Worm (Caenorhabditis elegans) whole organism, L1 larva: ENCODE results near the gene C34C6.10.
A peak's percentile ranks its signal among the peaks of the same experiment; 100 is the strongest.

Experiments
- C04F5.9 ChIP-seq: sonication (generic microtip); optimal IDR thresholded peaks from 2 replicates; lab custom pipeline; 2016; ENCODE audit warnings: missing genetic modification characterization, missing compliant biosample characterization
- C34B4.2 ChIP-seq: sonication (generic microtip); optimal IDR thresholded peaks from 2 replicates; lab custom pipeline; 2017; ENCODE audit warnings: mild to moderate bottlenecking, missing genetic modification characterization, missing compliant biosample characterization
- F16B12.6 ChIP-seq: fragments of 150-350 bp; optimal IDR thresholded peaks from 2 replicates; lab custom pipeline; 2014; ENCODE audit warnings: missing biosample characterization, missing genetic modification characterization
- Y116A8C.19 ChIP-seq: sonication (generic microtip); optimal IDR thresholded peaks from 2 replicates; lab custom pipeline; 2016; ENCODE audit warnings: missing compliant biosample characterization, missing genetic modification characterization, borderline replicate concordance
- aha-1 ChIP-seq: fragments of 150-350 bp; optimal IDR thresholded peaks from 2 replicates; lab custom pipeline; 2014; ENCODE audit warnings: missing biosample characterization, missing genetic modification characterization
- alr-1 ChIP-seq: fragments of 200-800 bp; sonication (Bioruptor generic); optimal IDR thresholded peaks from 2 replicates; lab custom pipeline; 2018; ENCODE audit warnings: borderline replicate concordance, mild to moderate bottlenecking, missing genetic modification characterization, missing compliant biosample characterization
- blmp-1 ChIP-seq: fragments of 150-350 bp; optimal IDR thresholded peaks from 2 replicates; lab custom pipeline; 2014; ENCODE audit warnings: missing biosample characterization, missing genetic modification characterization
- ceh-63 ChIP-seq: fragments of 200-800 bp; sonication (Bioruptor generic); optimal IDR thresholded peaks from 2 replicates; lab custom pipeline; 2018; ENCODE audit warnings: mild to moderate bottlenecking, missing genetic modification characterization, missing compliant biosample characterization
- ceh-8 ChIP-seq: fragments of 200-800 bp; sonication (Bioruptor generic); optimal IDR thresholded peaks from 2 replicates; lab custom pipeline; 2018; ENCODE audit warnings: mild to moderate bottlenecking, missing genetic modification characterization, moderate library complexity, missing compliant biosample characterization
- ceh-88 ChIP-seq: fragments of 200-800 bp; sonication (Bioruptor generic); IDR thresholded peaks from 2 replicates; pipeline ENCODE4 v1.3.6; 2022; ENCODE audit warnings: missing genetic modification characterization, missing compliant biosample characterization
- ceh-90 ChIP-seq: sonication (generic microtip); optimal IDR thresholded peaks from 2 replicates; lab custom pipeline; 2016; ENCODE audit warnings: missing genetic modification characterization, missing compliant biosample characterization
- dpl-1 ChIP-seq, 3 experiments: fragments of 150-350 bp in 2 of 3; sonication (generic microtip) in 1 of 3; optimal IDR thresholded peaks; 2 replicates each; lab custom pipeline; 2014 to 2017; ENCODE audit warnings: missing biosample characterization in 3 of 3, missing genetic modification characterization in 3 of 3, missing genetic modification reagents in 3 of 3
- dsc-1 ChIP-seq: sonication (generic microtip); optimal IDR thresholded peaks from 2 replicates; lab custom pipeline; 2016; ENCODE audit warnings: mild to moderate bottlenecking, missing genetic modification characterization, missing compliant biosample characterization
- efl-1 ChIP-seq, 4 experiments: fragments of 150-350 bp; optimal IDR thresholded peaks in 3 of 4; peaks in 1 of 4; 1 replicate in 1 of 4; 2 replicates in 3 of 4; lab custom pipeline; 2014; ENCODE audit warnings: missing biosample characterization in 2 of 4, missing genetic modification characterization in 2 of 4, missing genetic modification reagents in 2 of 4
- efl-3 ChIP-seq: fragments of 200-800 bp; sonication (Bioruptor generic); optimal IDR thresholded peaks from 2 replicates; lab custom pipeline; 2018; ENCODE audit warnings: mild to moderate bottlenecking, missing genetic modification characterization, missing compliant biosample characterization
- egl-13 ChIP-seq: sonication (generic microtip); optimal IDR thresholded peaks from 2 replicates; lab custom pipeline; 2016; ENCODE audit warnings: missing genotype, missing genetic modification reagents, missing genetic modification characterization, missing compliant biosample characterization
- egl-27 ChIP-seq, 2 experiments: fragments of 150-350 bp in 1 of 2; sonication (generic microtip); optimal IDR thresholded peaks; 3 replicates each; lab custom pipeline; 2017 to 2018; ENCODE audit warnings: missing biosample characterization in 2 of 2, missing genetic modification characterization in 2 of 2, missing genetic modification reagents in 2 of 2
- fkh-10 ChIP-seq: sonication (generic microtip); optimal IDR thresholded peaks from 2 replicates; lab custom pipeline; 2017; ENCODE audit warnings: missing biosample characterization, missing genetic modification reagents, missing genetic modification characterization
- fos-1 ChIP-seq: fragments of 150-350 bp; optimal IDR thresholded peaks from 2 replicates; lab custom pipeline; 2014; ENCODE audit warnings: missing biosample characterization, missing genetic modification characterization
- hlh-17 ChIP-seq: fragments of 200-800 bp; sonication (Bioruptor generic); optimal IDR thresholded peaks from 2 replicates; lab custom pipeline; 2018; ENCODE audit warnings: missing genetic modification characterization, mild to moderate bottlenecking, missing compliant biosample characterization, moderate library complexity, borderline replicate concordance
- hlh-4 ChIP-seq: sonication (generic microtip); optimal IDR thresholded peaks from 2 replicates; lab custom pipeline; 2016; ENCODE audit warnings: mild to moderate bottlenecking, missing genetic modification characterization, missing compliant biosample characterization
- irx-1 ChIP-seq: sonication (generic microtip); optimal IDR thresholded peaks from 2 replicates; lab custom pipeline; 2016; ENCODE audit warnings: missing genetic modification characterization, missing compliant biosample characterization
- lin-13 ChIP-seq: fragments of 150-350 bp; optimal IDR thresholded peaks from 2 replicates; lab custom pipeline; 2014; ENCODE audit warnings: missing biosample characterization, missing genetic modification reagents, missing genetic modification characterization
- lin-14 ChIP-seq: fragments of 200-800 bp; sonication (Bioruptor generic); optimal IDR thresholded peaks from 2 replicates; lab custom pipeline; 2018; ENCODE audit warnings: mild to moderate bottlenecking, missing genetic modification characterization, moderate library complexity, missing compliant biosample characterization
- lin-15B ChIP-seq: fragments of 150-350 bp; sonication (generic microtip); optimal IDR thresholded peaks from 3 replicates; lab custom pipeline; 2014; ENCODE audit warnings: missing biosample characterization, missing genetic modification characterization
- lin-35 ChIP-seq, 2 experiments: fragments of 150-350 bp; optimal IDR thresholded peaks; 2 replicates each; lab custom pipeline; 2014; ENCODE audit warnings: missing biosample characterization in 2 of 2, missing genetic modification characterization in 2 of 2, missing genetic modification reagents in 2 of 2
- lin-39 ChIP-seq: fragments of 150-350 bp; optimal IDR thresholded peaks from 2 replicates; lab custom pipeline; 2014; ENCODE audit warnings: missing biosample characterization, missing genetic modification reagents, missing genetic modification characterization
- mdl-1 ChIP-seq, 2 experiments: fragments of 150-350 bp; optimal IDR thresholded peaks; 2 replicates each; lab custom pipeline; 2014 to 2017; ENCODE audit warnings: missing biosample characterization in 2 of 2, missing genetic modification characterization in 2 of 2, inconsistent platforms in 1 of 2
- mef-2 ChIP-seq: fragments of 150-350 bp; optimal IDR thresholded peaks from 2 replicates; lab custom pipeline; 2014; ENCODE audit warnings: missing biosample characterization, missing genetic modification characterization
- nhr-11 ChIP-seq: fragments of 150-350 bp; optimal IDR thresholded peaks from 2 replicates; lab custom pipeline; 2014; ENCODE audit warnings: missing biosample characterization, missing genetic modification characterization
- nhr-12 ChIP-seq: sonication (generic microtip); optimal IDR thresholded peaks from 2 replicates; lab custom pipeline; 2017; ENCODE audit warnings: missing biosample characterization, missing genetic modification characterization
- nhr-19 ChIP-seq: fragments of 200-800 bp; sonication (Bioruptor generic); conservative IDR thresholded peaks from 2 replicates; pipeline ENCODE4 v1.3.6; 2022; ENCODE audit warnings: missing genetic modification characterization, missing compliant biosample characterization
- nhr-47 ChIP-seq: sonication (generic microtip); optimal IDR thresholded peaks from 2 replicates; lab custom pipeline; 2016; ENCODE audit warnings: mild to moderate bottlenecking, missing genetic modification characterization, moderate library complexity, missing compliant biosample characterization
- nhr-77 ChIP-seq: fragments of 150-350 bp; optimal IDR thresholded peaks from 2 replicates; lab custom pipeline; 2014; ENCODE audit warnings: missing biosample characterization, missing genetic modification characterization
- nhr-90 ChIP-seq: sonication (generic microtip); optimal IDR thresholded peaks from 2 replicates; lab custom pipeline; 2016; ENCODE audit warnings: mild to moderate bottlenecking, missing genetic modification characterization, missing compliant biosample characterization; ENCODE audit not compliant: poor library complexity
- pax-3 ChIP-seq: fragments of 200-800 bp; sonication (Bioruptor generic); optimal IDR thresholded peaks from 2 replicates; lab custom pipeline; 2018; ENCODE audit warnings: mild to moderate bottlenecking, missing genetic modification characterization, moderate library complexity, missing compliant biosample characterization
- pqm-1 ChIP-seq: sonication (generic microtip); optimal IDR thresholded peaks from 3 replicates; lab custom pipeline; 2017; ENCODE audit warnings: missing biosample characterization, missing genetic modification characterization
- rnt-1 ChIP-seq: sonication (generic microtip); optimal IDR thresholded peaks from 2 replicates; lab custom pipeline; 2016; ENCODE audit warnings: mild to moderate bottlenecking, missing genetic modification characterization, moderate library complexity, missing compliant biosample characterization
- skn-1 ChIP-seq: fragments of 150-350 bp; optimal IDR thresholded peaks from 2 replicates; lab custom pipeline; 2014; ENCODE audit warnings: missing biosample characterization, missing genetic modification characterization
- sox-4 ChIP-seq: sonication (generic microtip); optimal IDR thresholded peaks from 2 replicates; lab custom pipeline; 2016; ENCODE audit warnings: missing genetic modification characterization, missing compliant biosample characterization
- sptf-1 ChIP-seq: fragments of 150-350 bp; optimal IDR thresholded peaks from 2 replicates; lab custom pipeline; 2014; ENCODE audit warnings: missing biosample characterization, missing genetic modification characterization
- sup-37 ChIP-seq: fragments of 200-800 bp; sonication (Bioruptor generic); optimal IDR thresholded peaks from 2 replicates; lab custom pipeline; 2018; ENCODE audit warnings: mild to moderate bottlenecking, missing genetic modification characterization, missing compliant biosample characterization
- swsn-7 ChIP-seq: sonication (generic microtip); optimal IDR thresholded peaks from 2 replicates; lab custom pipeline; 2016; ENCODE audit warnings: missing genetic modification characterization, missing compliant biosample characterization
- tbx-2 ChIP-seq: sonication (generic microtip); optimal IDR thresholded peaks from 2 replicates; lab custom pipeline; 2016; ENCODE audit warnings: missing genetic modification characterization, missing compliant biosample characterization
- tlp-1 ChIP-seq: fragments of 150-350 bp; optimal IDR thresholded peaks from 2 replicates; lab custom pipeline; 2014; ENCODE audit warnings: missing biosample characterization, missing genetic modification characterization
- unc-130 ChIP-seq: fragments of 150-350 bp; optimal IDR thresholded peaks from 2 replicates; lab custom pipeline; 2017; ENCODE audit warnings: missing biosample characterization, missing genetic modification characterization, inconsistent platforms
- unc-30 ChIP-seq: sonication (generic microtip); optimal IDR thresholded peaks from 2 replicates; lab custom pipeline; 2017; ENCODE audit warnings: missing biosample characterization, missing genetic modification characterization
- unc-86 ChIP-seq: sonication (generic microtip); optimal IDR thresholded peaks from 2 replicates; lab custom pipeline; 2016; ENCODE audit warnings: missing genetic modification characterization, missing compliant biosample characterization
- unc-98 ChIP-seq: fragments of 200-800 bp; sonication (Bioruptor generic); IDR thresholded peaks from 2 replicates; pipeline ENCODE4 v1.3.6; 2022; ENCODE audit warnings: missing genetic modification characterization, missing compliant biosample characterization
- xbp-1 ChIP-seq: sonication (generic microtip); optimal IDR thresholded peaks from 2 replicates; lab custom pipeline; 2016; ENCODE audit warnings: missing genetic modification characterization, missing compliant biosample characterization
- zag-1 ChIP-seq: fragments of 150-350 bp; optimal IDR thresholded peaks from 2 replicates; lab custom pipeline; 2014; ENCODE audit warnings: missing biosample characterization, missing genetic modification characterization
- ztf-11 ChIP-seq, 2 experiments: sonication (generic microtip); optimal IDR thresholded peaks; 2 replicates each; lab custom pipeline; 2016 to 2017; ENCODE audit warnings: missing genetic modification characterization in 2 of 2, missing biosample characterization in 1 of 2, missing compliant biosample characterization in 1 of 2
- ztf-4 ChIP-seq: fragments of 150-350 bp; optimal IDR thresholded peaks from 2 replicates; lab custom pipeline; 2014; ENCODE audit warnings: missing biosample characterization, missing genetic modification characterization

Gene C34C6.10

ce11 chrII:8683933-8684332 lies 11.8 kb downstream of the C34C6.10 start:
- no peak for TF ChIP-seq sox-4 (tag; lab: Kevin White, UChicago)
- TF ChIP-seq sptf-1 (tag; lab: Kevin White, UChicago), result no peak
- TF ChIP-seq aha-1 (tag; lab: Kevin White, UChicago), result no peak
- TF ChIP-seq pax-3 (tag; lab: Kevin White, UChicago), result no peak
- no peak for TF ChIP-seq nhr-47 (tag; lab: Kevin White, UChicago)
- no peak for TF ChIP-seq skn-1 (tag; lab: Kevin White, UChicago)
- TF ChIP-seq hlh-17 (GFP tag; lab: Kevin White, UChicago), result no peak
- TF ChIP-seq nhr-12 (tag; lab: Kevin White, UChicago), result no peak
- no peak for TF ChIP-seq fkh-10 (GFP tag; lab: Kevin White, UChicago)
- no peak for TF ChIP-seq egl-27 (tag; optimal IDR thresholded peaks at IDR 0.05; lab: Kevin White, UChicago)
- TF ChIP-seq lin-39, result peak; percentile 18
- no peak for TF ChIP-seq hlh-4 (tag; lab: Kevin White, UChicago)
- peak; percentile 1 for TF ChIP-seq irx-1 (tag; lab: Kevin White, UChicago)
- TF ChIP-seq lin-35 (GFP tag; optimal IDR thresholded peaks at IDR 0.05; lab: Kevin White, UChicago), result peak; percentile 1 to 52
- TF ChIP-seq nhr-90 (tag; lab: Kevin White, UChicago), result peak; percentile 17
- TF ChIP-seq ceh-63 (GFP tag; lab: Kevin White, UChicago), result no peak
- TF ChIP-seq swsn-7 (tag; lab: Kevin White, UChicago), result peak; percentile 67
- no peak for TF ChIP-seq pqm-1 (tag; lab: Kevin White, UChicago)
- TF ChIP-seq sup-37 (GFP tag; lab: Kevin White, UChicago), result no peak
- peak in 1 of 2 experiments; percentile 24 for TF ChIP-seq ztf-11 (tag; optimal IDR thresholded peaks at IDR 0.05; lab: Kevin White, UChicago)
- TF ChIP-seq lin-14 (GFP tag; lab: Kevin White, UChicago), result peak; percentile 72
- TF ChIP-seq dpl-1 (GFP tag; optimal IDR thresholded peaks at IDR 0.05; lab: Kevin White, UChicago), result peak; percentile 33 to 58 (median 50)
- TF ChIP-seq egl-13 (tag; lab: Kevin White, UChicago), result peak; percentile 21
- TF ChIP-seq xbp-1 (tag; lab: Kevin White, UChicago), result peak; percentile 46
- no peak for TF ChIP-seq unc-30 (tag; lab: Kevin White, UChicago)
- TF ChIP-seq mef-2, result no peak
- peak; percentile 41 to 66 for TF ChIP-seq efl-1 (optimal IDR thresholded peaks at IDR 0.05; lab: Kevin White, UChicago)
- TF ChIP-seq efl-1 (GFP tag; optimal IDR thresholded peaks at IDR 0.05 in 1 of 2; lab: Kevin White, UChicago), result peak; percentile 59 to 77
- TF ChIP-seq blmp-1, result no peak
- no peak for TF ChIP-seq efl-3 (GFP tag; lab: Kevin White, UChicago)
- no peak for TF ChIP-seq fos-1 (tag; lab: Kevin White, UChicago)
- TF ChIP-seq mdl-1 (tag; optimal IDR thresholded peaks at IDR 0.05; lab: Kevin White, UChicago), result no peak
- TF ChIP-seq Y116A8C.19 (tag; lab: Kevin White, UChicago), result no peak
- TF ChIP-seq ceh-88 (GFP tag; lab: Robert Waterston, UW), result peak; percentile 15; the same call in 1 of the 2 replicates
- TF ChIP-seq nhr-19 (GFP tag; lab: Robert Waterston, UW), result peak; percentile 21; the same call in 1 of the 2 replicates
- no peak for TF ChIP-seq unc-98 (GFP tag; lab: Robert Waterston, UW)
- peak; percentile 74 for TF ChIP-seq rnt-1 (tag; lab: Kevin White, UChicago)
- TF ChIP-seq zag-1 (tag; lab: Kevin White, UChicago), result no peak
- TF ChIP-seq tlp-1 (tag; lab: Kevin White, UChicago), result no peak
- no peak for TF ChIP-seq alr-1 (tag; lab: Kevin White, UChicago)
- TF ChIP-seq C04F5.9, result peak; percentile 4
- no peak for TF ChIP-seq nhr-77 (tag; lab: Kevin White, UChicago)
- TF ChIP-seq tbx-2 (tag; lab: Kevin White, UChicago), result no peak
- no peak for TF ChIP-seq ztf-4 (tag; lab: Kevin White, UChicago)
- TF ChIP-seq lin-15B, result peak; percentile 29
- peak; percentile 63 for TF ChIP-seq unc-130 (tag; lab: Kevin White, UChicago)
- TF ChIP-seq dsc-1 (tag; lab: Kevin White, UChicago), result peak; percentile 67
- no peak for TF ChIP-seq ceh-90 (tag; lab: Kevin White, UChicago)
- TF ChIP-seq F16B12.6 (tag; lab: Kevin White, UChicago), result peak; percentile 90
- peak; percentile 50 for TF ChIP-seq unc-86 (tag; lab: Kevin White, UChicago)
- TF ChIP-seq nhr-11 (tag; lab: Kevin White, UChicago), result no peak
- no peak for TF ChIP-seq C34B4.2 (tag; lab: Kevin White, UChicago)
- no peak for TF ChIP-seq ceh-8 (GFP tag; lab: Kevin White, UChicago)
- TF ChIP-seq lin-13, result peak; percentile 5
